Worm (Caenorhabditis elegans) whole organism, young adult: ENCODE measurements around the gene F35B12.10.

Source experiments
- B0261.1 ChIP-seq: sonication (generic microtip); optimal IDR thresholded peaks from 2 replicates; lab custom pipeline; 2016; ENCODE audit warnings: mild to moderate bottlenecking, missing genetic modification characterization, moderate library complexity, missing compliant biosample characterization
- B0336.3 ChIP-seq: fragments of 200-800 bp; sonication (Bioruptor generic); IDR thresholded peaks from 2 replicates; pipeline ENCODE4 v1.3.6; 2022; ENCODE audit warnings: missing genetic modification characterization, missing compliant biosample characterization
- D2030.7 ChIP-seq: fragments of 200-800 bp; sonication (Bioruptor generic); IDR thresholded peaks from 2 replicates; pipeline ENCODE4 v1.3.6; 2022; ENCODE audit warnings: missing genetic modification reagents, missing genetic modification characterization, missing compliant biosample characterization
- F52B5.7 ChIP-seq: sonication (generic microtip); optimal IDR thresholded peaks from 2 replicates; lab custom pipeline; 2016; ENCODE audit warnings: mild to moderate bottlenecking, missing genetic modification characterization, missing compliant biosample characterization
- F55B11.4 ChIP-seq: sonication (generic microtip); optimal IDR thresholded peaks from 2 replicates; lab custom pipeline; 2016; ENCODE audit warnings: missing compliant biosample characterization, missing genetic modification characterization, borderline replicate concordance; ENCODE audit not compliant: insufficient read depth
- F57A8.1 ChIP-seq: fragments of 200-800 bp; sonication (Bioruptor generic); optimal IDR thresholded peaks from 2 replicates; lab custom pipeline; 2018; ENCODE audit warnings: mild to moderate bottlenecking, missing genetic modification characterization, moderate library complexity, missing compliant biosample characterization
- K12H6.12 ChIP-seq: fragments of 200-800 bp; sonication (Bioruptor generic); optimal IDR thresholded peaks from 2 replicates; lab custom pipeline; 2018; ENCODE audit warnings: mild to moderate bottlenecking, missing genetic modification characterization, missing compliant biosample characterization
- T26A5.8 ChIP-seq: sonication (generic microtip); optimal IDR thresholded peaks from 2 replicates; lab custom pipeline; 2016; ENCODE audit warnings: missing genetic modification characterization, missing compliant biosample characterization
- Y95B8A.8 ChIP-seq: fragments of 200-800 bp; sonication (Bioruptor generic); IDR thresholded peaks from 2 replicates; pipeline ENCODE4 v1.3.6; 2022; ENCODE audit warnings: missing genetic modification reagents, missing genetic modification characterization, missing compliant biosample characterization
- aptf-3 ChIP-seq: fragments of 200-800 bp; sonication (Bioruptor generic); IDR thresholded peaks from 2 replicates; pipeline ENCODE4 v1.3.6; 2022; ENCODE audit warnings: missing genetic modification characterization, missing compliant biosample characterization
- bed-1 ChIP-seq: fragments of 200-800 bp; sonication (Bioruptor generic); IDR thresholded peaks from 2 replicates; pipeline ENCODE4 v1.3.6; 2022; ENCODE audit warnings: missing genetic modification reagents, missing genetic modification characterization, missing compliant biosample characterization
- ccch-3 ChIP-seq: fragments of 200-800 bp; sonication (Bioruptor generic); optimal IDR thresholded peaks from 2 replicates; lab custom pipeline; 2018; ENCODE audit warnings: mild to moderate bottlenecking, missing genetic modification characterization, missing compliant biosample characterization
- cebp-1 ChIP-seq, 2 experiments: fragments of 200-800 bp in 1 of 2; sonication (Bioruptor generic) in 1 of 2; sonication (generic microtip) in 1 of 2; IDR thresholded peaks in 1 of 2; optimal IDR thresholded peaks in 1 of 2; 2 replicates each; pipeline versions ENCODE4 v1.3.6 to Lab custom; 2017 to 2022; ENCODE audit warnings: missing compliant biosample characterization in 2 of 2, missing genetic modification characterization in 2 of 2, mild to moderate bottlenecking in 1 of 2, missing genetic modification reagents in 1 of 2, moderate library complexity in 1 of 2
- ceh-100 ChIP-seq: fragments of 200-800 bp; sonication (Bioruptor generic); IDR thresholded peaks from 2 replicates; pipeline ENCODE4 v1.3.6; 2022; ENCODE audit warnings: missing genetic modification reagents, missing genetic modification characterization, missing compliant biosample characterization
- ceh-27 ChIP-seq: fragments of 200-800 bp; sonication (Bioruptor generic); optimal IDR thresholded peaks from 2 replicates; lab custom pipeline; 2018; ENCODE audit warnings: mild to moderate bottlenecking, missing genetic modification characterization, moderate library complexity, missing compliant biosample characterization
- ceh-79 ChIP-seq: sonication (generic microtip); optimal IDR thresholded peaks from 2 replicates; lab custom pipeline; 2017; ENCODE audit warnings: mild to moderate bottlenecking, missing genetic modification characterization, missing compliant biosample characterization
- ceh-91 ChIP-seq: fragments of 200-800 bp; sonication (Bioruptor generic); IDR thresholded peaks from 2 replicates; pipeline ENCODE4 v1.3.6; 2022; ENCODE audit warnings: missing genetic modification reagents, missing genetic modification characterization, missing compliant biosample characterization
- chd-7 ChIP-seq: sonication (generic microtip); optimal IDR thresholded peaks from 2 replicates; lab custom pipeline; 2016; ENCODE audit warnings: mild to moderate bottlenecking, missing genetic modification characterization, moderate library complexity, missing compliant biosample characterization
- die-1 ChIP-seq: sonication (generic microtip); optimal IDR thresholded peaks from 2 replicates; lab custom pipeline; 2016; ENCODE audit warnings: missing genotype, mild to moderate bottlenecking, missing genetic modification characterization, missing compliant biosample characterization
- dpl-1 ChIP-seq: fragments of 150-350 bp; optimal IDR thresholded peaks from 2 replicates; lab custom pipeline; 2014; ENCODE audit warnings: missing biosample characterization, missing genetic modification reagents, missing genetic modification characterization
- hlh-12 ChIP-seq: sonication (generic microtip); optimal IDR thresholded peaks from 2 replicates; lab custom pipeline; 2016; ENCODE audit warnings: missing genetic modification characterization, missing compliant biosample characterization
- lin-40 ChIP-seq: sonication (generic microtip); optimal IDR thresholded peaks from 2 replicates; lab custom pipeline; 2016; ENCODE audit warnings: missing genetic modification characterization, mild to moderate bottlenecking, missing compliant biosample characterization, missing genotype, missing genetic modification reagents
- lir-1 ChIP-seq: fragments of 200-800 bp; sonication (Bioruptor generic); conservative IDR thresholded peaks from 2 replicates; pipeline ENCODE4 v1.3.6; 2022; ENCODE audit warnings: missing genetic modification reagents, missing genetic modification characterization, missing compliant biosample characterization
- madf-10 ChIP-seq: sonication (generic microtip); optimal IDR thresholded peaks from 2 replicates; lab custom pipeline; 2016; ENCODE audit warnings: mild to moderate bottlenecking, missing genetic modification characterization, missing compliant biosample characterization
- madf-8 ChIP-seq: fragments of 200-800 bp; sonication (Bioruptor generic); conservative IDR thresholded peaks from 2 replicates; pipeline ENCODE4 v1.3.6; 2022; ENCODE audit warnings: missing genetic modification reagents, missing genetic modification characterization, missing compliant biosample characterization
- mcd-1 ChIP-seq: fragments of 200-800 bp; sonication (Bioruptor generic); IDR thresholded peaks from 2 replicates; pipeline ENCODE4 v1.3.6; 2022; ENCODE audit warnings: missing genetic modification reagents, missing genetic modification characterization, missing compliant biosample characterization
- mel-28 ChIP-seq: sonication (generic microtip); optimal IDR thresholded peaks from 2 replicates; lab custom pipeline; 2016; ENCODE audit warnings: borderline replicate concordance, mild to moderate bottlenecking, missing genetic modification characterization, missing compliant biosample characterization
- mxl-1 ChIP-seq: sonication (generic microtip); optimal IDR thresholded peaks from 2 replicates; lab custom pipeline; 2016; ENCODE audit warnings: missing genetic modification characterization, missing compliant biosample characterization
- nfya-2 ChIP-seq: fragments of 200-800 bp; sonication (Bioruptor generic); IDR thresholded peaks from 2 replicates; pipeline ENCODE4 v1.3.6; 2022; ENCODE audit warnings: missing genetic modification reagents, missing genetic modification characterization, missing compliant biosample characterization
- nhr-90 ChIP-seq: sonication (generic microtip); optimal IDR thresholded peaks from 2 replicates; lab custom pipeline; 2016; ENCODE audit warnings: missing genotype, mild to moderate bottlenecking, missing genetic modification characterization, missing compliant biosample characterization
- rec-8 ChIP-seq, 2 experiments: sonication (generic microtip); optimal IDR thresholded peaks; 2 replicates each; lab custom pipeline; 2016; ENCODE audit warnings: mild to moderate bottlenecking in 2 of 2, missing genetic modification characterization in 2 of 2, missing genetic modification reagents in 2 of 2, missing genotype in 2 of 2, missing biosample characterization in 1 of 2, missing compliant biosample characterization in 1 of 2, moderate library complexity in 1 of 2
- rpc-1 ChIP-seq, 2 experiments: fragments of 150-350 bp in 1 of 2; sonication (generic microtip) in 1 of 2; optimal IDR thresholded peaks; 2 replicates each; lab custom pipeline; 2014 to 2018; ENCODE audit warnings: missing biosample characterization in 1 of 2, missing genetic modification characterization in 1 of 2, missing genetic modification reagents in 1 of 2, missing genotype in 1 of 2
- sdz-38 ChIP-seq: sonication (generic microtip); optimal IDR thresholded peaks from 2 replicates; lab custom pipeline; 2016; ENCODE audit warnings: missing genotype, missing genetic modification characterization, missing compliant biosample characterization
- sea-2 ChIP-seq: fragments of 200-800 bp; sonication (Bioruptor generic); IDR thresholded peaks from 2 replicates; pipeline ENCODE4 v1.3.6; 2022; ENCODE audit warnings: missing genetic modification characterization, missing compliant biosample characterization
- somi-1 ChIP-seq: fragments of 200-800 bp; sonication (Bioruptor generic); optimal IDR thresholded peaks from 2 replicates; lab custom pipeline; 2018; ENCODE audit warnings: mild to moderate bottlenecking, missing genetic modification characterization, missing compliant biosample characterization
- sptf-2 ChIP-seq: fragments of 200-800 bp; sonication (Bioruptor generic); optimal IDR thresholded peaks from 2 replicates; lab custom pipeline; 2018; ENCODE audit warnings: mild to moderate bottlenecking, missing genetic modification characterization, missing compliant biosample characterization
- tbx-9 ChIP-seq: sonication (generic microtip); optimal IDR thresholded peaks from 2 replicates; lab custom pipeline; 2016; ENCODE audit warnings: borderline replicate concordance, missing genetic modification characterization, inconsistent platforms, missing compliant biosample characterization
- zfh-2 ChIP-seq: fragments of 200-800 bp; sonication (Bioruptor generic); conservative IDR thresholded peaks from 2 replicates; pipeline ENCODE4 v1.3.6; 2022; ENCODE audit warnings: missing genetic modification reagents, missing genetic modification characterization, missing compliant biosample characterization
- ztf-18 ChIP-seq: sonication (generic microtip); optimal IDR thresholded peaks from 2 replicates; lab custom pipeline; 2016; ENCODE audit warnings: missing genotype, mild to moderate bottlenecking, missing genetic modification characterization, missing compliant biosample characterization
- ztf-3 ChIP-seq: fragments of 200-800 bp; sonication (Bioruptor generic); optimal IDR thresholded peaks from 2 replicates; lab custom pipeline; 2018; ENCODE audit warnings: mild to moderate bottlenecking, missing genetic modification characterization, missing compliant biosample characterization

Gene F35B12.10

ce11 chrV:11667176-11667575, 38.1 kb upstream of the F35B12.10 start, which contains the start of gene F46F3.3:
Gene F46F3.3 (plus strand): TSS chrV:11667476.
- no peak for TF ChIP-seq K12H6.12 (tag; lab: Kevin White, UChicago)
- no peak for TF ChIP-seq madf-8
- TF ChIP-seq, all 124 proteins: peak for 0

ce11 chrV:11664875-11665384, 35.9 kb upstream of the F35B12.10 start, which contains the start of gene ceh-27:
Gene ceh-27 (minus strand): TSS chrV:11665102.
- TF ChIP-seq somi-1 (no peak), mxl-1 (tag; lab: Kevin White, UChicago) (no peak), rpc-1 (optimal IDR thresholded peaks at IDR 0.05; lab: Kevin White, UChicago) (no peak), rpc-1 (tag; optimal IDR thresholded peaks at IDR 0.05; lab: Kevin White, UChicago) (no peak), tbx-9 (tag; lab: Kevin White, UChicago) (no peak), lin-40 (tag; lab: Kevin White, UChicago) (no peak), mcd-1 (GFP tag; lab: Robert Waterston, UW) (no peak), sdz-38 (no peak), F57A8.1 (GFP tag; lab: Kevin White, UChicago) (no peak), F55B11.4 (no peak), ceh-27 (GFP tag; lab: Kevin White, UChicago) (no peak), dpl-1 (GFP tag; lab: Kevin White, UChicago) (no peak), bed-1 (GFP tag; lab: Robert Waterston, UW) (no peak), aptf-3 (GFP tag; lab: Robert Waterston, UW) (no peak), die-1 (tag; lab: Kevin White, UChicago) (no peak), hlh-12 (no peak), ccch-3 (no peak), cebp-1 (GFP tag; IDR thresholded peaks at IDR 0.05; lab: Robert Waterston, UW) (no peak), cebp-1 (tag; optimal IDR thresholded peaks at IDR 0.05; lab: Kevin White, UChicago) (no peak), F52B5.7 (tag; lab: Kevin White, UChicago) (no peak), nfya-2 (GFP tag; lab: Robert Waterston, UW) (no peak), sea-2 (GFP tag; lab: Robert Waterston, UW) (no peak)
- TF ChIP-seq, all 124 proteins: peak for 0

ce11 chrV:11660566-11660965, 31.5 kb upstream of the F35B12.10 start:
- TF ChIP-seq rec-8 (tag; optimal IDR thresholded peaks at IDR 0.05; lab: Kevin White, UChicago) (no peak), Y95B8A.8 (GFP tag; lab: Robert Waterston, UW) (no peak), mel-28 (no peak), chd-7 (no peak), ceh-27 (GFP tag; lab: Kevin White, UChicago) (no peak), ceh-91 (GFP tag; lab: Robert Waterston, UW) (no peak), madf-8 (no peak), F57A8.1 (GFP tag; lab: Kevin White, UChicago) (no peak), B0336.3 (GFP tag; lab: Robert Waterston, UW) (no peak), T26A5.8 (tag; lab: Kevin White, UChicago) (no peak)

ce11 chrV:11656469-11656868, 27.4 kb upstream of the F35B12.10 start:
- no peak for TF ChIP-seq sptf-2 (GFP tag; lab: Kevin White, UChicago)
- TF ChIP-seq ccch-3: no peak
- TF ChIP-seq rec-8 (tag; optimal IDR thresholded peaks at IDR 0.05; lab: Kevin White, UChicago): no peak
- TF ChIP-seq sdz-38: no peak
- no peak for TF ChIP-seq zfh-2 (GFP tag; lab: Robert Waterston, UW)
- TF ChIP-seq ceh-91 (GFP tag; lab: Robert Waterston, UW): no peak

- no peak for TF ChIP-seq lir-1 (GFP tag; lab: Robert Waterston, UW)
- TF ChIP-seq nhr-90 (tag; lab: Kevin White, UChicago): no peak
- TF ChIP-seq ceh-79 (tag; lab: Kevin White, UChicago): no peak
- no peak for TF ChIP-seq die-1 (tag; lab: Kevin White, UChicago)
- TF ChIP-seq madf-10 (tag; lab: Kevin White, UChicago): no peak
- TF ChIP-seq ztf-18 (tag; lab: Kevin White, UChicago): no peak
- TF ChIP-seq D2030.7 (GFP tag; lab: Robert Waterston, UW): no peak
- no peak for TF ChIP-seq ztf-3
- no peak for TF ChIP-seq B0261.1 (tag; lab: Kevin White, UChicago)
- TF ChIP-seq ceh-100 (GFP tag; lab: Robert Waterston, UW): no peak
Measured at ce11 chrV:11653095-11653494, 24.0 kb upstream of the F35B12.10 start.
